Worm (Caenorhabditis elegans) whole organism, young adult: Measurements from ENCODE around the gene fbxa-152.
A peak's percentile ranks its signal among the peaks of the same experiment; 100 is the strongest.

ENCODE experiments used
- B0035.1 ChIP-seq: sonication (generic microtip); optimal IDR thresholded peaks from 2 replicates; lab custom pipeline; 2016; ENCODE audit warnings: missing genetic modification characterization, mild to moderate bottlenecking, missing compliant biosample characterization, missing genotype, missing genetic modification reagents
- B0261.1 ChIP-seq: sonication (generic microtip); optimal IDR thresholded peaks from 2 replicates; lab custom pipeline; 2016; ENCODE audit warnings: mild to moderate bottlenecking, missing genetic modification characterization, moderate library complexity, missing compliant biosample characterization
- C17E4.6 ChIP-seq: fragments of 200-800 bp; sonication (Bioruptor generic); IDR thresholded peaks from 2 replicates; pipeline ENCODE4 v1.3.6; 2022; ENCODE audit warnings: missing genetic modification reagents, missing genetic modification characterization, missing compliant biosample characterization
- D2030.7 ChIP-seq: fragments of 200-800 bp; sonication (Bioruptor generic); IDR thresholded peaks from 2 replicates; pipeline ENCODE4 v1.3.6; 2022; ENCODE audit warnings: missing genetic modification reagents, missing genetic modification characterization, missing compliant biosample characterization
- F10E7.11 ChIP-seq: sonication (generic microtip); optimal IDR thresholded peaks from 2 replicates; lab custom pipeline; 2017; ENCODE audit warnings: mild to moderate bottlenecking, missing genetic modification characterization, moderate library complexity, missing compliant biosample characterization
- F22D6.2 ChIP-seq: sonication (generic microtip); optimal IDR thresholded peaks from 2 replicates; lab custom pipeline; 2016; ENCODE audit warnings: mild to moderate bottlenecking, missing genetic modification characterization, missing compliant biosample characterization
- F37B4.10 ChIP-seq: fragments of 200-800 bp; sonication (Bioruptor generic); IDR thresholded peaks from 2 replicates; pipeline ENCODE4 v1.3.6; 2022; ENCODE audit warnings: missing genetic modification characterization, missing compliant biosample characterization
- F52B5.7 ChIP-seq: sonication (generic microtip); optimal IDR thresholded peaks from 2 replicates; lab custom pipeline; 2016; ENCODE audit warnings: mild to moderate bottlenecking, missing genetic modification characterization, missing compliant biosample characterization
- F55B11.4 ChIP-seq: sonication (generic microtip); optimal IDR thresholded peaks from 2 replicates; lab custom pipeline; 2016; ENCODE audit warnings: missing compliant biosample characterization, missing genetic modification characterization, borderline replicate concordance; ENCODE audit not compliant: insufficient read depth
- K11D2.4 ChIP-seq: fragments of 200-800 bp; sonication (Bioruptor generic); IDR thresholded peaks from 2 replicates; pipeline ENCODE4 v1.3.6; 2022; ENCODE audit warnings: missing genetic modification reagents, missing genetic modification characterization, missing compliant biosample characterization
- K12H6.12 ChIP-seq: fragments of 200-800 bp; sonication (Bioruptor generic); optimal IDR thresholded peaks from 2 replicates; lab custom pipeline; 2018; ENCODE audit warnings: mild to moderate bottlenecking, missing genetic modification characterization, missing compliant biosample characterization
- T26A5.8 ChIP-seq: sonication (generic microtip); optimal IDR thresholded peaks from 2 replicates; lab custom pipeline; 2016; ENCODE audit warnings: missing genetic modification characterization, missing compliant biosample characterization
- Y53F4B.3 ChIP-seq: fragments of 200-800 bp; sonication (Bioruptor generic); IDR thresholded peaks from 2 replicates; pipeline ENCODE4 v1.3.6; 2022; ENCODE audit warnings: missing genetic modification reagents, missing genetic modification characterization, missing compliant biosample characterization
- akir-1 ChIP-seq: fragments of 200-800 bp; sonication (Bioruptor generic); optimal IDR thresholded peaks from 2 replicates; lab custom pipeline; 2018; ENCODE audit warnings: mild to moderate bottlenecking, missing genetic modification characterization, moderate library complexity, missing compliant biosample characterization
- ama-1 ChIP-seq, 3 experiments: fragments of 150-350 bp in 1 of 3; sonication (generic microtip) in 2 of 3; optimal IDR thresholded peaks; 2 replicates each; lab custom pipeline; 2014 to 2018; ENCODE audit warnings: missing biosample characterization in 2 of 3, missing genetic modification characterization in 2 of 3, missing genetic modification reagents in 2 of 3
- aptf-2 ChIP-seq: fragments of 200-800 bp; sonication (Bioruptor generic); conservative IDR thresholded peaks from 2 replicates; pipeline ENCODE4 v1.3.6; 2022; ENCODE audit warnings: missing genetic modification reagents, missing genetic modification characterization, missing compliant biosample characterization
- aptf-3 ChIP-seq: fragments of 200-800 bp; sonication (Bioruptor generic); IDR thresholded peaks from 2 replicates; pipeline ENCODE4 v1.3.6; 2022; ENCODE audit warnings: missing genetic modification characterization, missing compliant biosample characterization
- attf-6 ChIP-seq: fragments of 200-800 bp; sonication (Bioruptor generic); IDR thresholded peaks from 2 replicates; pipeline ENCODE4 v1.3.6; 2022; ENCODE audit warnings: missing genetic modification reagents, missing genetic modification characterization, missing compliant biosample characterization
- cebp-1 ChIP-seq, 2 experiments: fragments of 200-800 bp in 1 of 2; sonication (Bioruptor generic) in 1 of 2; sonication (generic microtip) in 1 of 2; IDR thresholded peaks in 1 of 2; optimal IDR thresholded peaks in 1 of 2; 2 replicates each; pipeline versions ENCODE4 v1.3.6 to Lab custom; 2017 to 2022; ENCODE audit warnings: missing compliant biosample characterization in 2 of 2, missing genetic modification characterization in 2 of 2, mild to moderate bottlenecking in 1 of 2, missing genetic modification reagents in 1 of 2, moderate library complexity in 1 of 2
- cebp-2 ChIP-seq: fragments of 200-800 bp; sonication (Bioruptor generic); IDR thresholded peaks from 2 replicates; pipeline ENCODE4 v1.3.6; 2022; ENCODE audit warnings: missing genetic modification characterization, missing compliant biosample characterization
- ceh-40 ChIP-seq: fragments of 200-800 bp; sonication (Bioruptor generic); IDR thresholded peaks from 2 replicates; pipeline ENCODE4 v1.3.6; 2022; ENCODE audit warnings: missing genetic modification characterization, missing compliant biosample characterization
- die-1 ChIP-seq: sonication (generic microtip); optimal IDR thresholded peaks from 2 replicates; lab custom pipeline; 2016; ENCODE audit warnings: missing genotype, mild to moderate bottlenecking, missing genetic modification characterization, missing compliant biosample characterization
- dox-1 ChIP-seq: fragments of 200-800 bp; sonication (Bioruptor generic); IDR thresholded peaks from 2 replicates; pipeline ENCODE4 v1.3.6; 2022; ENCODE audit warnings: missing genetic modification reagents, missing genetic modification characterization, missing compliant biosample characterization
- dpl-1 ChIP-seq: fragments of 150-350 bp; optimal IDR thresholded peaks from 2 replicates; lab custom pipeline; 2014; ENCODE audit warnings: missing biosample characterization, missing genetic modification reagents, missing genetic modification characterization
- fkh-3 ChIP-seq: sonication (generic microtip); optimal IDR thresholded peaks from 2 replicates; lab custom pipeline; 2016; ENCODE audit warnings: mild to moderate bottlenecking, missing genetic modification characterization, missing compliant biosample characterization
- gei-17 ChIP-seq: fragments of 200-800 bp; sonication (Bioruptor generic); optimal IDR thresholded peaks from 2 replicates; lab custom pipeline; 2018; ENCODE audit warnings: mild to moderate bottlenecking, missing genetic modification characterization, missing compliant biosample characterization
- hlh-12 ChIP-seq: sonication (generic microtip); optimal IDR thresholded peaks from 2 replicates; lab custom pipeline; 2016; ENCODE audit warnings: missing genetic modification characterization, missing compliant biosample characterization
- hmg-1.2 ChIP-seq: fragments of 200-800 bp; sonication (Bioruptor generic); IDR thresholded peaks from 2 replicates; pipeline ENCODE4 v1.3.6; 2022; ENCODE audit warnings: missing genetic modification reagents, missing genetic modification characterization, missing compliant biosample characterization
- hrde-1 ChIP-seq: sonication (generic microtip); optimal IDR thresholded peaks from 2 replicates; lab custom pipeline; 2016; ENCODE audit warnings: missing genetic modification characterization, mild to moderate bottlenecking, missing compliant biosample characterization, moderate library complexity, missing genotype, missing genetic modification reagents, borderline replicate concordance
- hsf-1 ChIP-seq: fragments of 200-800 bp; sonication (Bioruptor generic); IDR thresholded peaks from 2 replicates; pipeline ENCODE4 v1.3.6; 2022; ENCODE audit warnings: missing genetic modification reagents, missing genetic modification characterization, missing compliant biosample characterization
- lin-35 ChIP-seq, 3 experiments: fragments of 150-350 bp in 2 of 3; sonication (generic microtip) in 1 of 3; optimal IDR thresholded peaks; 2 replicates each; lab custom pipeline; 2014 to 2018; ENCODE audit warnings: missing biosample characterization in 3 of 3, missing genetic modification characterization in 3 of 3, missing genetic modification reagents in 3 of 3
- lin-40 ChIP-seq: sonication (generic microtip); optimal IDR thresholded peaks from 2 replicates; lab custom pipeline; 2016; ENCODE audit warnings: missing genetic modification characterization, mild to moderate bottlenecking, missing compliant biosample characterization, missing genotype, missing genetic modification reagents
- lin-54 ChIP-seq: fragments of 200-800 bp; sonication (Bioruptor generic); optimal IDR thresholded peaks from 2 replicates; lab custom pipeline; 2018; ENCODE audit warnings: mild to moderate bottlenecking, missing genetic modification characterization, missing compliant biosample characterization
- lir-1 ChIP-seq: fragments of 200-800 bp; sonication (Bioruptor generic); conservative IDR thresholded peaks from 2 replicates; pipeline ENCODE4 v1.3.6; 2022; ENCODE audit warnings: missing genetic modification reagents, missing genetic modification characterization, missing compliant biosample characterization
- mes-4 ChIP-seq: sonication (generic microtip); optimal IDR thresholded peaks from 2 replicates; lab custom pipeline; 2016; ENCODE audit warnings: missing genotype, missing genetic modification characterization, missing compliant biosample characterization
- rec-8 ChIP-seq, 2 experiments: sonication (generic microtip); optimal IDR thresholded peaks; 2 replicates each; lab custom pipeline; 2016; ENCODE audit warnings: mild to moderate bottlenecking in 2 of 2, missing genetic modification characterization in 2 of 2, missing genetic modification reagents in 2 of 2, missing genotype in 2 of 2, missing biosample characterization in 1 of 2, missing compliant biosample characterization in 1 of 2, moderate library complexity in 1 of 2
- repo-1 ChIP-seq: sonication (generic microtip); optimal IDR thresholded peaks from 2 replicates; lab custom pipeline; 2017; ENCODE audit warnings: mild to moderate bottlenecking, missing genetic modification characterization, missing compliant biosample characterization
- sdz-38 ChIP-seq: sonication (generic microtip); optimal IDR thresholded peaks from 2 replicates; lab custom pipeline; 2016; ENCODE audit warnings: missing genotype, missing genetic modification characterization, missing compliant biosample characterization
- snpc-3.4 ChIP-seq: sonication (generic microtip); optimal IDR thresholded peaks from 2 replicates; lab custom pipeline; 2017; ENCODE audit warnings: missing genetic modification characterization, mild to moderate bottlenecking, missing compliant biosample characterization, antibody characterized with exemption, moderate library complexity, missing genotype, missing genetic modification reagents
- sptf-2 ChIP-seq: fragments of 200-800 bp; sonication (Bioruptor generic); optimal IDR thresholded peaks from 2 replicates; lab custom pipeline; 2018; ENCODE audit warnings: mild to moderate bottlenecking, missing genetic modification characterization, missing compliant biosample characterization
- tbx-9 ChIP-seq: sonication (generic microtip); optimal IDR thresholded peaks from 2 replicates; lab custom pipeline; 2016; ENCODE audit warnings: borderline replicate concordance, missing genetic modification characterization, inconsistent platforms, missing compliant biosample characterization
- ztf-18 ChIP-seq: sonication (generic microtip); optimal IDR thresholded peaks from 2 replicates; lab custom pipeline; 2016; ENCODE audit warnings: missing genotype, mild to moderate bottlenecking, missing genetic modification characterization, missing compliant biosample characterization
- ztf-22 ChIP-seq: fragments of 200-800 bp; sonication (Bioruptor generic); optimal IDR thresholded peaks from 2 replicates; lab custom pipeline; 2018; ENCODE audit warnings: mild to moderate bottlenecking, missing genetic modification characterization, moderate library complexity, missing compliant biosample characterization
- ztf-25 ChIP-seq: fragments of 200-800 bp; sonication (Bioruptor generic); IDR thresholded peaks from 2 replicates; pipeline ENCODE4 v1.3.6; 2022; ENCODE audit warnings: missing genetic modification reagents, missing genetic modification characterization, missing compliant biosample characterization
- ztf-26 ChIP-seq: sonication (generic microtip); optimal IDR thresholded peaks from 2 replicates; lab custom pipeline; 2017; ENCODE audit warnings: missing genetic modification characterization, missing compliant biosample characterization
- ztf-6 ChIP-seq: fragments of 200-800 bp; sonication (Bioruptor generic); IDR thresholded peaks from 2 replicates; pipeline ENCODE4 v1.3.6; 2022; ENCODE audit warnings: missing genetic modification reagents, missing genetic modification characterization, missing compliant biosample characterization

fbxa-152 gene

ce11 chrV:15551642-15552041, 50.5 kb downstream of the fbxa-152 start (continued):
- peak; percentile 81 for TF ChIP-seq die-1
- no peak for TF ChIP-seq sptf-2 (GFP tag; lab: Kevin White, UChicago)
- no peak for TF ChIP-seq hlh-12 (tag; lab: Kevin White, UChicago)
- peak; percentile 38 for TF ChIP-seq snpc-3.4
- peak; percentile 7 for TF ChIP-seq hrde-1
- TF ChIP-seq K11D2.4 = no peak
- no peak for TF ChIP-seq aptf-2 (GFP tag; lab: Robert Waterston, UW)
- TF ChIP-seq K12H6.12 (tag; lab: Kevin White, UChicago) = no peak
- TF ChIP-seq ztf-26 (tag; lab: Kevin White, UChicago) = peak; percentile 39
- no peak for TF ChIP-seq akir-1 (GFP tag; lab: Kevin White, UChicago)
- 0 out of 2 replicates have a peak, but pooled peaks have one; percentile 20 for TF ChIP-seq cebp-1 (GFP tag; IDR thresholded peaks at IDR 0.05; lab: Robert Waterston, UW)
- TF ChIP-seq cebp-1 (tag; optimal IDR thresholded peaks at IDR 0.05; lab: Kevin White, UChicago) = peak; percentile 62
- peak; percentile 47 for TF ChIP-seq lin-40 (tag; lab: Kevin White, UChicago)
- peak; percentile 58; the same call in 1 of the 2 replicates for TF ChIP-seq ztf-25 (GFP tag; lab: Robert Waterston, UW)
- TF ChIP-seq ztf-6 (GFP tag; lab: Robert Waterston, UW) = 0 out of 2 replicates have a peak, but pooled peaks have one; percentile 71
- TF ChIP-seq T26A5.8 (tag; lab: Kevin White, UChicago) = no peak
- no peak for TF ChIP-seq sdz-38 (tag; lab: Kevin White, UChicago)
- no peak for TF ChIP-seq attf-6 (GFP tag; lab: Robert Waterston, UW)
- TF ChIP-seq B0035.1 (tag; lab: Kevin White, UChicago) = peak; percentile 31
- peak; percentile 52; the same call in 1 of the 2 replicates for TF ChIP-seq Y53F4B.3
- peak; percentile 30; the same call in 1 of the 2 replicates for TF ChIP-seq C17E4.6 (GFP tag; lab: Robert Waterston, UW)
- no peak for TF ChIP-seq gei-17 (GFP tag; lab: Kevin White, UChicago)
- no peak for TF ChIP-seq fkh-3 (tag; lab: Kevin White, UChicago)
- no peak for TF ChIP-seq F55B11.4 (tag; lab: Kevin White, UChicago)
- TF ChIP-seq rec-8 (tag; optimal IDR thresholded peaks at IDR 0.05; lab: Kevin White, UChicago) = peak; percentile 36 to 56
- TF ChIP-seq hmg-1.2 = peak; percentile 81
- TF ChIP-seq F22D6.2 = no peak
- TF ChIP-seq ztf-22 (GFP tag; lab: Kevin White, UChicago) = peak; percentile 36
- peak; percentile 92 for TF ChIP-seq B0261.1
- TF ChIP-seq F37B4.10 (GFP tag; lab: Robert Waterston, UW) = no peak
- no peak for TF ChIP-seq lir-1
- peak in 1 of 3 experiments; percentile 54 for TF ChIP-seq lin-35 (GFP tag; optimal IDR thresholded peaks at IDR 0.05; lab: Kevin White, UChicago)
- TF ChIP-seq ceh-40 (GFP tag; lab: Robert Waterston, UW) = 0 out of 2 replicates have a peak, but pooled peaks have one; percentile 12
- no peak for TF ChIP-seq tbx-9 (tag; lab: Kevin White, UChicago)
- TF ChIP-seq repo-1 = peak; percentile 2
- no peak for TF ChIP-seq F52B5.7 (tag; lab: Kevin White, UChicago)
- 0 out of 2 replicates have a peak, but pooled peaks have one; percentile 74 for TF ChIP-seq cebp-2 (GFP tag; lab: Robert Waterston, UW)
- peak; percentile 57 for TF ChIP-seq ztf-18 (tag; lab: Kevin White, UChicago)
- peak; percentile 42 for TF ChIP-seq lin-54 (GFP tag; lab: Kevin White, UChicago)
- TF ChIP-seq dpl-1 (GFP tag; lab: Kevin White, UChicago) = no peak
- peak; percentile 56; the same call in 1 of the 2 replicates for TF ChIP-seq hsf-1 (GFP tag; lab: Robert Waterston, UW)
- TF ChIP-seq F10E7.11 (tag; lab: Kevin White, UChicago) = no peak
- TF ChIP-seq aptf-3 = no peak
- peak; percentile 70 for TF ChIP-seq D2030.7
- TF ChIP-seq ama-1 (optimal IDR thresholded peaks at IDR 0.05; lab: Kevin White, UChicago) = no peak
- peak; percentile 22 to 32 for TF ChIP-seq ama-1 (GFP tag; optimal IDR thresholded peaks at IDR 0.05; lab: Kevin White, UChicago)
- TF ChIP-seq mes-4 (tag; lab: Kevin White, UChicago) = peak; percentile 32
- peak; percentile 63 for TF ChIP-seq dox-1
